Worm (Caenorhabditis elegans): ENCODE measurements around the gene C50B8.5.

DNA sequence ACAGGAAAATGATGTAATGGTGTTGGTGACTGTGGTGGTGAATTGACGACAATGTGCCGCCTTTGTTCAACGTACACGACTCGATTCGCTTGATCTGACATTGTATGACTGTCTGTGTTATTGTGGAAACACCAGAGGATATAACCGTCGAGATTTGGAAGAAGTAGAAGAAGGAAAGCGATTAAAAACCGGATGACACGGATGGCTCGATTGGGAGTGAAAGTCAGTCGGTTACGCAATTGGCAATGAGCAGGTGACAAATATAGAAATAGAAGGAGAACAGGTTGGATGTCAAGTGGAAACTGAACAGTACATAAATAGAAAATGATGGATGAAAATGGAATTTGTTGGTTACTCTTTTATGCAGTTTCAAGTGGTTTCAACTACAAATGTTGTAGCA is 20.1 kb downstream of the C50B8.5 start, which contains the start of gene rdy-2:
- TF ChIP-seq him-1 (tag; optimal IDR thresholded peaks at IDR 0.05) (no peak), W03F9.2 (tag; optimal IDR thresholded peaks at IDR 0.05) (no peak)
